Fruit fly (Drosophila melanogaster) whole organism, pupa: Measurements from ENCODE around the gene nkt.

Experiments used
- CG14655 ChIP-seq: fragments of 200-800 bp; sonication (Bioruptor generic); optimal IDR thresholded peaks from 3 replicates; lab custom pipeline; 2017; ENCODE audit warnings: mild to moderate bottlenecking, missing biosample characterization, missing genetic modification reagents, missing genetic modification characterization
- CG15710 ChIP-seq: fragments of 200-800 bp; sonication (Bioruptor generic); optimal IDR thresholded peaks from 2 replicates; lab custom pipeline; 2018; ENCODE audit warnings: missing biosample characterization, mild to moderate bottlenecking, missing genetic modification characterization, moderate library complexity
- CG17806 ChIP-seq: fragments of 200-800 bp; sonication (Bioruptor generic); optimal IDR thresholded peaks from 2 replicates; lab custom pipeline; 2018; ENCODE audit warnings: missing biosample characterization, mild to moderate bottlenecking, missing genetic modification characterization, moderate library complexity
- CG32121 ChIP-seq: fragments of 200-800 bp; sonication (Bioruptor generic); IDR thresholded peaks from 2 replicates; pipeline ENCODE4 v1.3.6; 2022; ENCODE audit warnings: missing biosample characterization, missing genetic modification characterization
- CG34367 ChIP-seq: fragments of 200-800 bp; sonication (Bioruptor generic); optimal IDR thresholded peaks from 2 replicates; lab custom pipeline; 2018; ENCODE audit warnings: missing biosample characterization, mild to moderate bottlenecking, missing genetic modification characterization
- CG8159 ChIP-seq: fragments of 200-800 bp; sonication (Bioruptor generic); optimal IDR thresholded peaks from 3 replicates; lab custom pipeline; 2018; ENCODE audit warnings: missing biosample characterization, mild to moderate bottlenecking, missing genetic modification characterization, moderate library complexity
- EcR ChIP-seq: fragments of 200-800 bp; sonication (Bioruptor generic); optimal IDR thresholded peaks from 3 replicates; lab custom pipeline; 2019; ENCODE audit warnings: missing biosample characterization, missing genetic modification characterization, mild to moderate bottlenecking, moderate library complexity, missing genetic modification reagents
- Ets98B ChIP-seq: fragments of 200-800 bp; sonication (Bioruptor generic); IDR thresholded peaks from 2 replicates; pipeline ENCODE4 v1.3.6; 2022; ENCODE audit warnings: missing biosample characterization, missing genetic modification characterization
- Pif1A ChIP-seq: fragments of 200-800 bp; sonication (Bioruptor generic); optimal IDR thresholded peaks from 3 replicates; lab custom pipeline; 2016; ENCODE audit warnings: missing biosample characterization, missing genetic modification characterization
- Snoo ChIP-seq: fragments of 200-800 bp; sonication (Bioruptor generic); optimal IDR thresholded peaks from 3 replicates; lab custom pipeline; 2017; ENCODE audit warnings: missing biosample characterization, mild to moderate bottlenecking, missing genetic modification characterization, inconsistent platforms
- rn ChIP-seq: fragments of 200-800 bp; sonication (Bioruptor generic); IDR thresholded peaks from 2 replicates; pipeline ENCODE4 v1.3.6; 2022; ENCODE audit warnings: missing biosample characterization, missing genetic modification characterization

dm6 chr3L:11203820-11204449, 2.8 kb downstream of the nkt start:
- TF ChIP-seq CG17806 (tag; lab: Kevin White, UChicago) (no peak), Ets98B (no peak), Pif1A (GFP tag; lab: Kevin White, UChicago) (no peak), EcR (no peak), CG14655 (no peak), CG15710 (tag; lab: Kevin White, UChicago) (no peak), CG8159 (tag; lab: Kevin White, UChicago) (no peak), rn (no peak), CG34367 (no peak), Snoo (tag; lab: Kevin White, UChicago) (no peak), CG32121 (GFP tag; lab: Robert Waterston, UW) (no peak)
